Worm (Caenorhabditis elegans): ENCODE data around the gene T07A5.7.

T07A5.7 gene

DNA sequence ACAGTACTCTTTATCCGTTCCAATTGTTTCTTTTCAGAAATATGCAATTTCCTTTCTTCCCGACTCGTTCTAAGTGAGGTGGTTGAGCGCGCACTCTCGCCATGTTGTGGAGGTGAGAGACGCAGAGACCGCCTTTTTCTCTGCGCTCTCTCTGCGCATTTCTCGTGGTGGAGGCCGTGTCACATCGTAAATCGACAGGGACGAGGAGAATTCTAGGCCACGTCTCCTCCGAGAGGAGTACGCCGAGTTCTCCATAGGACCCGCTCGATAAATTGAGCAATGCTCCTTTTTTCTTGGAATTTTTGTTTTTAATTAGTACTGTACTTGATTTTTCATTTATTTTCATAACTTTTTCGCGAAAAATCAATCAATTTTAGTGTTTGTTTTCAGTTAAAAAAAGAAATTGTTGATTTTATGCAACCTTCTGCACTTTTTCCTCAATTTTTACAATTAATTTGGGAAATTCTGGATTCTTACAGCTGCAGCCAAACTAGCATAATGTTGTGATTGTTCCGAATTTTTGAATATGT lies 40.1 kb downstream of the T07A5.7 start, which contains the start of gene cnk-1 (continued):
- peak; percentile 97 for TF ChIP-seq D1046.2 (GFP tag; IDR thresholded peaks at IDR 0.05)
- TF ChIP-seq dve-1 (tag; optimal IDR thresholded peaks at IDR 0.05; ENCODE audit: insufficient read depth) = peak; percentile 62
- TF ChIP-seq spr-3 (GFP tag; optimal IDR thresholded peaks at IDR 0.05) = peak; percentile 44
- TF ChIP-seq mxl-2 (GFP tag; conservative IDR thresholded peaks at IDR 0.05) = peak; percentile 88
- peak; percentile 36 for TF ChIP-seq R02D3.7 (tag; optimal IDR thresholded peaks at IDR 0.05)
- TF ChIP-seq rbr-2 (tag; optimal IDR thresholded peaks at IDR 0.05) = peak; percentile 86
- peak; percentile 96 for TF ChIP-seq arid-1 (GFP tag; conservative IDR thresholded peaks at IDR 0.05)
- no peak for TF ChIP-seq spr-1 (tag; optimal IDR thresholded peaks at IDR 0.05)
- TF ChIP-seq dmd-8 (GFP tag; IDR thresholded peaks at IDR 0.05) = peak; percentile 85
- 0 out of 2 replicates have a peak, but pooled peaks have one; percentile 11 for TF ChIP-seq daf-8 (GFP tag; IDR thresholded peaks at IDR 0.05)
- peak; percentile 72; the same call in 1 of the 2 replicates for TF ChIP-seq saeg-2 (GFP tag; IDR thresholded peaks at IDR 0.05)
- TF ChIP-seq hif-1 (tag; optimal IDR thresholded peaks at IDR 0.05) = peak in 1 of 2 experiments; percentile 90
- no peak for TF ChIP-seq snpc-4 (tag; optimal IDR thresholded peaks at IDR 0.05)
- TF ChIP-seq lir-3 (tag; optimal IDR thresholded peaks at IDR 0.05) = no peak

DNA sequence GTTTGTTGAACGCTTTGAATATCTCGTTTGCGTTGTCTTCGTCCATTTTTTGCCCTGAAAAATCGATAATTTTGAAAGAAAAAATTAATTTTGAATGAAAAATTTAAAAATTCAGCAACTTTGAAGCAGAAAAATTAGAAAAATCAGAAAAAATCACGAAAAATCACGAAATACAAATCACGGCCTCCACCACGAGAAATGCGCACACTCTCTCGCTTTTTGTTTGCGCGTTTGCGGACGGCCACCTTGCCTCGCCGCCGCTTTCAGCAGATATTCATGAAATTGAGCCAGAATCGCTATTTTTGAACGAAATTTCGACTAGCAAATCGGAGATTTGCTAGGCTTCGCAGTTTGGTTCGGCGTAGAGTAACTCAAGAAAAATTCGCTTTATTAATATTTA lies 44.1 kb downstream of the T07A5.7 start, which contains the start of gene inpp-4B:
Gene inpp-4B (minus strand): TSS at position 54 of the 400 bp plus-strand sequence.
- 0 out of 2 replicates have a peak, but pooled peaks have one; percentile 14 for TF ChIP-seq hmg-1.1 (GFP tag; IDR thresholded peaks at IDR 0.05)
- peak; percentile 57; the same call in 1 of the 2 replicates for TF ChIP-seq lin-38 (GFP tag; IDR thresholded peaks at IDR 0.05)
- peak; percentile 17 for TF ChIP-seq mes-2 (tag; optimal IDR thresholded peaks at IDR 0.05; ENCODE audit: poor library complexity, severe bottlenecking)
- 0 out of 2 replicates have a peak, but pooled peaks have one; percentile 8 for TF ChIP-seq ZK337.2 (GFP tag; IDR thresholded peaks at IDR 0.05)

DNA sequence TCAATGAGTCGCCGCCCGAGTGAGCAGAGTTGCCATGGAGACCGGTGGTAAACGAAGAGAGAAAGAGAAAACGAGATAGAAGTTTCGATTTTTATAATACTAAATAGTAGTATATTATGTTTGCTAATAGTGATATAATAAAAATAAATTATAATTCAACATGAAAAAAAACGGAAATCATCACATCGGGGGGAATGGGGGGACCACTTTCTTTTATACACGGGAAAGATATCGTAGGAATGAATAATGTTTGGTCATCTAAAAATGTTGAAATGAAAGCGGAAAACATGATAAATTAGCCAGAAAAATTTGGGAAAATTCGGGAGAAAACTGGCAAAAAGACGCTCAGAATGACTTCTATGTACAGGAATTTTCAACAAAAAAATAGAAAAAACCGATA lies 49.2 kb downstream of the T07A5.7 start, which contains the start of gene bbs-5:
Gene bbs-5 (minus strand): TSS at position 101 of the 400 bp plus-strand sequence.
- TF ChIP-seq nhr-42 (GFP tag; IDR thresholded peaks at IDR 0.05) (no peak), gei-8 (GFP tag; optimal IDR thresholded peaks at IDR 0.05) (no peak), nhr-28 (tag; optimal IDR thresholded peaks at IDR 0.05) (no peak), mxl-3 (GFP tag; optimal IDR thresholded peaks at IDR 0.05) (no peak), nhr-6 (tag; optimal IDR thresholded peaks at IDR 0.05) (no peak), snpc-1.2 (GFP tag; IDR thresholded peaks at IDR 0.05) (no peak)

DNA sequence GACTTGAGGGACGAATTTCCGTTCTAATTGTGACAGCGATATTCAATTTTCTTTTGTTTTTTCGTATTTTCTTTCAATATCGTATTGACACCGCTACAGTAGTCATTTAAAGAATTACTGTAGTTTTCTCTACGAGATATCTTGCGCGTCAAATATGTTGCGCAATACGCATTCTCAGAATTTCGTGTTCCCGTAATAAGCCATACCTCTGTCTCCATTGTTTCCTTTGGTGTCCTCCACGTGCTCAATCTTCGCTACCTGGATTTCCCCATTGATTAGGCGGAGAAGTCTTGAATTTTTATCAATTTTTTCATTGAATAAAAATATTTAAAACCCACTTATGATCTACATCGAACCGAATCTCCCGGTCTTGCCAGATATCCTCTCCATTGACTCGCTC lies 49.7 kb downstream of the T07A5.7 start:
- TF ChIP-seq pqm-1 (tag; optimal IDR thresholded peaks at IDR 0.05) (no peak), lim-7 (GFP tag; IDR thresholded peaks at IDR 0.05) (no peak), unc-62 (GFP tag; optimal IDR thresholded peaks at IDR 0.05 in 1 of 2) (peak in 1 of 2 experiments; percentile 94), unc-62 (tag; optimal IDR thresholded peaks at IDR 0.05) (no peak), daf-12 (tag; optimal IDR thresholded peaks at IDR 0.05) (no peak), T20F7.1 (GFP tag; optimal IDR thresholded peaks at IDR 0.05) (no peak), dmd-9 (GFP tag; IDR thresholded peaks at IDR 0.05) (no peak), F44E2.7 (GFP tag; IDR thresholded peaks at IDR 0.05) (no peak)

DNA sequence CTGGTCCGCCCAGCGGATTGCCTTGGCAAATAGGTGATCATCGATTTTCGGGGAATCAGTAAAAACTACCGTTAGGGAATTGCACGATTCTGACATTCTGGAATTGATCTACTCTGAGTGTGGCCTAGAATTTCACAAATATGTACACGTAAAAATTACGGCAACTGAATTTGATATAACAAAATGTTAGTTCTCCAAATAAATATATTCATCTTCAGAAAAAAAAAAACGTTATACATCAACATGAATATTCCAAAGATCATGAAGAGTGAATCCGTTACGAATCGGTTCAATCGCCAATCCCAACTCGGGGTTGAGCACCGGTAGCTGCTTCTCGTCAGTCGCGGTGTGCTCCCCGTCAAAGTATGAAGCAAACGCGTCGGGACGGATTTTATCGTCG lies 52.3 kb downstream of the T07A5.7 start, which contains the start of gene rip-1:
Gene rip-1 (minus strand): TSS at position 101 of the 400 bp plus-strand sequence.
- no peak for TF ChIP-seq nhr-10 (tag; optimal IDR thresholded peaks at IDR 0.05)
- TF ChIP-seq tag-97 (GFP tag; IDR thresholded peaks at IDR 0.05) = no peak
- TF ChIP-seq pqm-1 (tag; optimal IDR thresholded peaks at IDR 0.05) = no peak
- no peak for TF ChIP-seq saeg-2 (GFP tag; IDR thresholded peaks at IDR 0.05)
- no peak for TF ChIP-seq Y75B8A.6 (GFP tag; IDR thresholded peaks at IDR 0.05)
- TF ChIP-seq snpc-1.2 (GFP tag; IDR thresholded peaks at IDR 0.05) = no peak
- TF ChIP-seq lin-1 (GFP tag; IDR thresholded peaks at IDR 0.05) = no peak
- TF ChIP-seq ceh-20 (GFP tag; IDR thresholded peaks at IDR 0.05) = no peak
- TF ChIP-seq mep-1 (tag; optimal IDR thresholded peaks at IDR 0.05) = no peak
